Fruit fly (Drosophila melanogaster): ENCODE measurements around the gene net.

DNA sequence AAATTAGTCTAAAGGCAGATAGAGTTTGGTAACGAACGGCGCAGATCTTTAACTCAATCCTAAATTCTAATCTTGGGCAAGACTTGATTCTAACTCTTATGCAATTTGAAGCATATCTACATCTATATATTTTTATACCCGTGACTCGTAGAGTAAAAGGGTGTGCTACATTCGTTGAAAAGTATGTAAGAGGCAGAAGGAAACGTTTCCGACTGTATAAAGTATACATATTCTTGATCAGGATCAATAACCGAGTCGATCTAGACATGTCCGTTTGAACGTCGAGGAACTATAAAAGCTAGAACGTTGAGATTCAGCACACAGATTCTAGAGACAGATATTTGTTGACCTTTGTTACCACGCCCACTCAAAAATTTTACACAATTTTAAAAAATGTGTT is 29.2 kb upstream of the net start, which contains the start of gene CG13694:
- TF ChIP-seq CG12768 (GFP tag; optimal IDR thresholded peaks at IDR 0.05) (no peak), Clk (GFP tag; optimal IDR thresholded peaks at IDR 0.05) (no peak), CG14711 (tag; optimal IDR thresholded peaks at IDR 0.05) (no peak), toe (GFP tag; optimal IDR thresholded peaks at IDR 0.05) (no peak), cnc (optimal IDR thresholded peaks at IDR 0.05) (no peak), pad (GFP tag; optimal IDR thresholded peaks at IDR 0.05) (no peak)

Data from whole organism, adult.